Worm (Caenorhabditis elegans): ENCODE measurements around the gene ric-4.

Gene ric-4

ce11 chrV:10245615-10246014 lies 24.5 kb downstream of the ric-4 start:
- TF ChIP-seq unc-130 (tag; optimal IDR thresholded peaks at IDR 0.05) (no peak), lin-15B (tag; optimal IDR thresholded peaks at IDR 0.05) (no peak), dsc-1 (tag; optimal IDR thresholded peaks at IDR 0.05) (peak; percentile 6), nhr-20 (tag; optimal IDR thresholded peaks at IDR 0.05) (no peak)

- TF ChIP-seq dsc-1 (tag; optimal IDR thresholded peaks at IDR 0.05) (peak; percentile 73), elt-2 (tag; optimal IDR thresholded peaks at IDR 0.05) (peak; percentile 34), fkh-8 (tag; optimal IDR thresholded peaks at IDR 0.05) (peak; percentile 11), nhr-12 (tag; optimal IDR thresholded peaks at IDR 0.05) (no peak), tlp-1 (tag; optimal IDR thresholded peaks at IDR 0.05) (no peak), nhr-47 (tag; optimal IDR thresholded peaks at IDR 0.05) (no peak), alr-1 (tag; optimal IDR thresholded peaks at IDR 0.05; ENCODE audit: borderline replicate concordance) (no peak)
Measured at ce11 chrV:10244018-10244720, 25.9 kb downstream of the ric-4 start.

- TF ChIP-seq nhr-76 (tag; optimal IDR thresholded peaks at IDR 0.05) (no peak), swsn-7 (tag; optimal IDR thresholded peaks at IDR 0.05) (no peak), aly-2 (tag; optimal IDR thresholded peaks at IDR 0.05) (no peak), ceh-88 (GFP tag; IDR thresholded peaks at IDR 0.05) (no peak), lsy-2 (tag; optimal IDR thresholded peaks at IDR 0.05) (no peak), mep-1 (tag; optimal IDR thresholded peaks at IDR 0.05) (no peak), rnt-1 (tag; optimal IDR thresholded peaks at IDR 0.05) (no peak), jun-1 (tag; optimal IDR thresholded peaks at IDR 0.05) (no peak), skn-1 (tag; optimal IDR thresholded peaks at IDR 0.05) (no peak), nhr-90 (tag; optimal IDR thresholded peaks at IDR 0.05; ENCODE audit: poor library complexity) (no peak), lin-14 (GFP tag; optimal IDR thresholded peaks at IDR 0.05) (no peak), unc-62 (GFP tag; optimal IDR thresholded peaks at IDR 0.05) (no peak), dsc-1 (tag; optimal IDR thresholded peaks at IDR 0.05) (no peak)
Measured at ce11 chrV:10243105-10243504, 27.0 kb downstream of the ric-4 start, which contains the start of gene C12D8.9. Gene C12D8.9, minus strand, starts transcription at chrV:10243205.

DNA sequence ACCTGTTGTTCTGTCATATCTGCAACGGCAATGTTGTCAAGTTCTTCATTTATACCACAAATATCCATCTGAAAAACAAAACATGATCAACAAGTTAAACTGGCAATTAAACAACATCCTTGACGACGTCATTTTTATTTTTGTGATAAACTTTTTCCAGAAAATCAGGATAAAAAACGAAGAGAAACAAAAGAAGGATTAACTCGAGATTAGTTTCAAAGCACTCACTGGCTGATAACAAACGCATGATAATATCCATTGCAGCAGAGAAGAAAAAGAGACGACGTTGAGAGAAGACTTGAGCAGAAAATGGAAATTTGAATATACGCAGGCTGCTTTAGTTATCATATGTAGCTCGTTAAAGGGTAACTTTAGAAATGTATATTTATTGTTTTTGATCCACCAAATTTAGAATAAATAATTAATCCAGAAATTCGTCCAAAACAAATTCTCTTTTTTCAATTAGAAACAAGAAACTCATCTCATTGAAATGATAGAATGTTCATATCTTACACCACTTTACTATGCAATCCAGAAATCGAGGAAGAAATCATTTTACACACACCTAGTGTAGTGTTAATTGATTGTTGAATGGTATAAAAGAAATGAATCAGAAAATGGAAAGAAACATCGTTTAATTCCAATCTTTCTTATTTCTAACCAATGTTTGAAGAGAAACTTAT lies 28.9 kb downstream of the ric-4 start, which contains the start of the genes C12D8.21 and col-148:
Gene C12D8.21 (minus strand): TSS at position 68 of the 683 bp plus-strand sequence.
Gene col-148 (plus strand): TSS at position 633 of the 683 bp plus-strand sequence.
- TF ChIP-seq C34B4.2 (tag; optimal IDR thresholded peaks at IDR 0.05) (no peak), nhr-47 (tag; optimal IDR thresholded peaks at IDR 0.05) (peak; percentile 35), nhr-71 (tag; optimal IDR thresholded peaks at IDR 0.05) (peak; percentile 11), skn-1 (tag; optimal IDR thresholded peaks at IDR 0.05) (no peak), fkh-8 (tag; optimal IDR thresholded peaks at IDR 0.05) (peak; percentile 72), sox-4 (tag; optimal IDR thresholded peaks at IDR 0.05) (peak; percentile 22), pax-3 (tag; optimal IDR thresholded peaks at IDR 0.05) (peak; percentile 62), ceh-8 (GFP tag; optimal IDR thresholded peaks at IDR 0.05) (no peak), dsc-1 (tag; optimal IDR thresholded peaks at IDR 0.05) (peak; percentile 96), ces-1 (GFP tag; optimal IDR thresholded peaks at IDR 0.05) (no peak), nhr-76 (tag; optimal IDR thresholded peaks at IDR 0.05) (no peak)

DNA sequence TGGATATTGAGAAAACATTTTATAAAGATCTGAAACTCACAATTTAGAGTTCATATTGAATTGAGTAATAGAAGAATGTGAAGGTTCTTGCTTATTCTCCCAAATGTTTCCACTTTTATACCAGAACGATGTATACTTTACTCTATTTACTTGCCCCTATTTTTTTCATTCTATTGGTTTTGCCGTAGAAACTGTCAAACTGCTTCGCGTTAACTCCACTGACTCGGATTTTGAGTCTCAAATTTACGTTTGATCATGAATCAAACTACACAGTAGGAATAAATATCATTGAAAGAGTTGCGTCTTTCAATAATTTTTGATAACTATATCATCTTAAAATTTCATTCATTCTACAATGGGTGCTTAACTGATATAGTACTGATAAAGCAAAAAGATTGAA lies 30.3 kb downstream of the ric-4 start, which contains the start of gene fipr-8:
Gene fipr-8 (minus strand): TSS at position 101 of the 400 bp plus-strand sequence.
- TF ChIP-seq fos-1 (tag; optimal IDR thresholded peaks at IDR 0.05) = no peak

DNA sequence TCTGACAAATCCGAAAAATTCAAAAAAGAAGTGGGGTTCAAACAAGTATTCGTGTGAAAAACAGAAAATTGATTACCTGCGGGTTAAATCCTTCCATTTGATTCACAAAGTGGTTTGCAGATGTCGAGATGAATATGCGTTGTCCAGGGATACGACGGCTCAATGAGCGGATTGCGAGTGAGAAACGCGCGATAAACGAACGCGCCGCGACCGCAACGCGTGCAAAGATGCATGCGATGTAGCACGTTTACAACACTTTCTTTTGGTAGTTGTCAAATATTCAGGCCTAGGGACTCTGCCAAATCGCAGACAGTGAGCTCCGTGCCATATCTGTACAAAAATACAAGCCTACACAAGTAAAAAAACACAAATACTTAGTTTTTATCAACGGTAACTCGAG lies 31.4 kb downstream of the ric-4 start, which contains the start of gene fubl-1:
Gene fubl-1 (minus strand): TSS at position 202 of the 400 bp plus-strand sequence.
- TF ChIP-seq lin-39 (tag; optimal IDR thresholded peaks at IDR 0.05) (no peak), F16B12.6 (tag; optimal IDR thresholded peaks at IDR 0.05) (no peak), aly-2 (tag; optimal IDR thresholded peaks at IDR 0.05) (no peak), elt-2 (tag; optimal IDR thresholded peaks at IDR 0.05) (no peak), mdl-1 (tag; optimal IDR thresholded peaks at IDR 0.05) (no peak), xbp-1 (tag; optimal IDR thresholded peaks at IDR 0.05) (peak; percentile 10), ces-1 (GFP tag; optimal IDR thresholded peaks at IDR 0.05) (no peak), alr-1 (tag; optimal IDR thresholded peaks at IDR 0.05; ENCODE audit: borderline replicate concordance) (no peak), ets-5 (GFP tag; IDR thresholded peaks at IDR 0.05) (no peak), rnt-1 (tag; optimal IDR thresholded peaks at IDR 0.05) (no peak), efl-3 (GFP tag; optimal IDR thresholded peaks at IDR 0.05) (no peak), ceh-90 (tag; optimal IDR thresholded peaks at IDR 0.05) (no peak), lin-14 (GFP tag; optimal IDR thresholded peaks at IDR 0.05) (peak; percentile 43), mab-9 (GFP tag; IDR thresholded peaks at IDR 0.05) (no peak), unc-98 (GFP tag; IDR thresholded peaks at IDR 0.05) (no peak), fkh-8 (tag; optimal IDR thresholded peaks at IDR 0.05) (peak; percentile 74), C34B4.2 (tag; optimal IDR thresholded peaks at IDR 0.05) (no peak), sptf-1 (tag; optimal IDR thresholded peaks at IDR 0.05) (no peak), pax-3 (tag; optimal IDR thresholded peaks at IDR 0.05) (no peak)

Data from whole organism, L1 larva.